Worm (Caenorhabditis elegans): ENCODE measurements around the gene amx-3.

The amx-3 gene

DNA sequence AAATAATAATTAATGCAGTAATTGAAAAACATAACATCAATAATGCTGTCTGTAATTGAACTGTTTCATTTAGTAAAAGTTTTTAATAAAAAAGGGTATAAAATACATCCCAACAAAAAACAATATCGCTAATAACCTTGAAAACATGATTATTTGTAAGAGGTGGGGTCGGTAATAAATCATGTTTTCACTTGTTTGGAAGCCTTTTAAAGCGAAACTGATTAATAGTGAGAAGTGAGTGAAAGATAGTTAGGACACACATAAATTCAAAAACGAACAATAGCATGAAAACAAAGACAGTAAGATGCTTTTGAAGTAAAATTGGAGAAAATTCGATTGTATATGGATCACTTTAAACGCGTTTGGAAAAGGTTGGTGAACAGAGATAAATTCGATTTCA, 42.4 kb downstream of the amx-3 start, which contains the start of gene try-4:
Gene try-4 (minus strand): TSS at position 74 of the 400 bp plus-strand sequence.
- TF ChIP-seq ztf-3 (GFP tag; optimal IDR thresholded peaks at IDR 0.05) (no peak), atf-7 (tag; optimal IDR thresholded peaks at IDR 0.05) (no peak), aptf-3 (GFP tag; IDR thresholded peaks at IDR 0.05) (no peak), ama-1 (optimal IDR thresholded peaks at IDR 0.05) (no peak), ama-1 (GFP tag; optimal IDR thresholded peaks at IDR 0.05) (no peak), ztf-25 (GFP tag; IDR thresholded peaks at IDR 0.05) (no peak), lin-40 (tag; optimal IDR thresholded peaks at IDR 0.05) (no peak), zfh-2 (GFP tag; conservative IDR thresholded peaks at IDR 0.05) (no peak), F57C9.4 (tag; optimal IDR thresholded peaks at IDR 0.05) (no peak), ets-4 (GFP tag; optimal IDR thresholded peaks at IDR 0.05) (no peak), B0035.1 (tag; optimal IDR thresholded peaks at IDR 0.05) (no peak), snpc-3.4 (tag; optimal IDR thresholded peaks at IDR 0.05) (no peak), hmg-1.2 (GFP tag; IDR thresholded peaks at IDR 0.05) (no peak), gei-17 (GFP tag; optimal IDR thresholded peaks at IDR 0.05) (no peak), unc-62 (GFP tag; optimal IDR thresholded peaks at IDR 0.05) (no peak), die-1 (tag; optimal IDR thresholded peaks at IDR 0.05) (no peak), chd-7 (tag; optimal IDR thresholded peaks at IDR 0.05) (no peak), B0019.2 (GFP tag; conservative IDR thresholded peaks at IDR 0.05) (no peak)

DNA sequence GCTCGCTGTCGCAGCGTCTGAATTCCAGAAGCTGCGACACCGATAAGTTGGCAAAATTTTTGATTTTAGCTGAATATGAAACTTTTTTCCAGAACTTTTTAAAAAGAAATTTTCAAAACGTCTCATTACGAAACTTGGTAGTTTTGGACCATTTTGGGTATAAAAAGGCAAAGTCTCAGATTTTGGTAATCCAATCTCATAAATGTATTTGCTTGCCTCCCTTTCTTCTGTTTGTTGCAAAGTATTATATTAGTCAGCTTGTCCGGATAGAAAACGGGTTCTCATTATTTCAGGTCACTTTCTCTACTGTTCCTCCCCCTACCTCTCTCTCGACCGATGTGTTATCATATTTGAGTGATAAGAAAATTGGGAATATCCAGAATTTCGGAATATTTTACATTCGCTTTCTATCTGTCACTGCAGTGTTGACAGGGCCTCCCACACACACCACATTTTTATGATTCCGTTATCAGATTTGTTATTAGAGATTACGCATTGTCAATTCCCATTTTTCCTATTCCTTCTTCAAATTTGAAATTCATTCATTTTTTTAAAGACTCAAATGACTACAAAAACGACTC, 49.8 kb downstream of the amx-3 start, which contains the start of gene F31D4.5:
Gene F31D4.5 (plus strand): TSS at position 491 of the 581 bp plus-strand sequence.
- TF ChIP-seq C06A6.2 (GFP tag; conservative IDR thresholded peaks at IDR 0.05) (no peak), sptf-2 (GFP tag; optimal IDR thresholded peaks at IDR 0.05) (no peak), ceh-91 (GFP tag; IDR thresholded peaks at IDR 0.05) (no peak), ztf-26 (tag; optimal IDR thresholded peaks at IDR 0.05) (no peak), B0336.3 (GFP tag; IDR thresholded peaks at IDR 0.05) (no peak), cebp-2 (GFP tag; IDR thresholded peaks at IDR 0.05) (no peak), Y56A3A.18 (GFP tag; IDR thresholded peaks at IDR 0.05) (no peak), unc-130 (GFP tag; optimal IDR thresholded peaks at IDR 0.05) (no peak), chd-7 (tag; optimal IDR thresholded peaks at IDR 0.05) (no peak), cebp-1 (GFP tag; IDR thresholded peaks at IDR 0.05) (no peak), cebp-1 (tag; optimal IDR thresholded peaks at IDR 0.05) (no peak), egl-44 (GFP tag; IDR thresholded peaks at IDR 0.05) (no peak), aptf-2 (GFP tag; conservative IDR thresholded peaks at IDR 0.05) (no peak)

DNA sequence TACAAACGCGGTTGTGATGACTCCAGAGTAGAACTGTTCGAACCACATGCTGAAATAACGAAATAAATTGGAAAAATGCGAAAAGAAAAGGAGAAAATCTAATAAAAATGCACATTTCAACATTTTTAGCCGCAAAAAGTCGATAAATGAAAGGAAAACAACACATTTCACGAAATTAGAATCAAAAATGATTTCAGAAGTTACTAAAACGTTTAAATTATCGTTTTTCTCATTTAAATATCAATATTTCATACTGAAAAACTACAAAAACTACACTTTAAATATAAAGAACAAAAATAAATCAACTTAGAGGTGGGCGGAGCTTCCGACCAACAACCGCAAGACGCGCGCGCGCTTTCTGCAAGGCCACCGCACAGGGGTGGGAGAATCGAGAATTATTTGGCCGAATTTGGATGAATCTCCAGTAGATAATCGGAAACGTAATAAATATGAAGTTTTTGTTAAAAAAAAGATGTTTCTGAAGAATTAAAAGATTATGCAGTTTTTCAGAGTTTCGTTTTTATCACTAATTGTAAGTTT, 51.6 kb downstream of the amx-3 start, which contains the start of gene ndua-1:
Gene ndua-1 (minus strand): TSS at position 51 of the 540 bp plus-strand sequence.
- no peak for TF ChIP-seq F57C9.4 (tag; optimal IDR thresholded peaks at IDR 0.05)
- TF ChIP-seq Y53G8AR.9 (GFP tag; conservative IDR thresholded peaks at IDR 0.05) = no peak
- no peak for TF ChIP-seq xnd-1 (tag; optimal IDR thresholded peaks at IDR 0.05)
- no peak for TF ChIP-seq mel-28 (tag; optimal IDR thresholded peaks at IDR 0.05; ENCODE audit: borderline replicate concordance)
- no peak for TF ChIP-seq ama-1 (optimal IDR thresholded peaks at IDR 0.05)
- peak in 1 of 2 experiments; percentile 28 for TF ChIP-seq ama-1 (GFP tag; optimal IDR thresholded peaks at IDR 0.05)
- TF ChIP-seq ZK185.1 (tag; optimal IDR thresholded peaks at IDR 0.05; ENCODE audit: poor library complexity, severe bottlenecking) = peak; percentile 20
- TF ChIP-seq egl-18 (GFP tag; IDR thresholded peaks at IDR 0.05) = no peak
- no peak for TF ChIP-seq Y79H2A.3 (GFP tag; conservative IDR thresholded peaks at IDR 0.05)
- TF ChIP-seq rpc-1 (optimal IDR thresholded peaks at IDR 0.05) = peak; percentile 19
- no peak for TF ChIP-seq rpc-1 (tag; optimal IDR thresholded peaks at IDR 0.05)
- TF ChIP-seq mes-4 (tag; optimal IDR thresholded peaks at IDR 0.05) = no peak
- no peak for TF ChIP-seq lin-26 (GFP tag; IDR thresholded peaks at IDR 0.05)
- TF ChIP-seq F22D6.2 (tag; optimal IDR thresholded peaks at IDR 0.05) = no peak
- peak; percentile 26 for TF ChIP-seq snpc-1.1 (tag; optimal IDR thresholded peaks at IDR 0.05; ENCODE audit: insufficient read depth)
- no peak for TF ChIP-seq cebp-1 (GFP tag; IDR thresholded peaks at IDR 0.05)
- no peak for TF ChIP-seq cebp-1 (tag; optimal IDR thresholded peaks at IDR 0.05)
- TF ChIP-seq lin-40 (tag; optimal IDR thresholded peaks at IDR 0.05) = no peak
- TF ChIP-seq madf-10 (tag; optimal IDR thresholded peaks at IDR 0.05) = no peak
- TF ChIP-seq mcd-1 (GFP tag; IDR thresholded peaks at IDR 0.05) = 0 out of 2 replicates have a peak, but pooled peaks have one; percentile 30
- TF ChIP-seq fkh-3 (tag; optimal IDR thresholded peaks at IDR 0.05) = no peak
- TF ChIP-seq F23B12.7 (tag; optimal IDR thresholded peaks at IDR 0.05; ENCODE audit: insufficient read depth) = peak; percentile 50
- TF ChIP-seq pbrm-1 (GFP tag; IDR thresholded peaks at IDR 0.05) = no peak
